Worm (Caenorhabditis elegans) whole organism, early embryonic: Measurements from ENCODE around the gene C01G10.1.

ENCODE experiments used
- B0310.2 ChIP-seq: sonication (generic microtip); optimal IDR thresholded peaks from 2 replicates; lab custom pipeline; 2016; ENCODE audit warnings: mild to moderate bottlenecking, missing genetic modification characterization, missing compliant biosample characterization
- F13C5.2 ChIP-seq: sonication (generic microtip); optimal IDR thresholded peaks from 2 replicates; lab custom pipeline; 2017; ENCODE audit warnings: mild to moderate bottlenecking, missing genetic modification characterization, inconsistent platforms, missing compliant biosample characterization
- aly-1 ChIP-seq: sonication (generic microtip); optimal IDR thresholded peaks from 2 replicates; lab custom pipeline; 2016; ENCODE audit warnings: missing genetic modification characterization, missing compliant biosample characterization
- ama-1 ChIP-seq: fragments of 150-350 bp; optimal IDR thresholded peaks from 2 replicates; lab custom pipeline; 2014
- ceh-13 ChIP-seq: fragments of 200-800 bp; sonication (Bioruptor generic); optimal IDR thresholded peaks from 2 replicates; lab custom pipeline; 2018; ENCODE audit warnings: mild to moderate bottlenecking, missing genetic modification characterization, missing compliant biosample characterization
- ceh-36 ChIP-seq: sonication (generic microtip); optimal IDR thresholded peaks from 2 replicates; lab custom pipeline; 2016; ENCODE audit warnings: missing genetic modification characterization, inconsistent platforms, missing compliant biosample characterization
- ets-7 ChIP-seq: sonication (generic microtip); optimal IDR thresholded peaks from 2 replicates; lab custom pipeline; 2016; ENCODE audit warnings: missing genotype, missing genetic modification characterization, missing compliant biosample characterization
- flt-1 ChIP-seq: fragments of 200-800 bp; sonication (Bioruptor generic); IDR thresholded peaks from 2 replicates; pipeline ENCODE4 v1.3.6; 2022; ENCODE audit warnings: missing genetic modification characterization, missing compliant biosample characterization
- hmbx-1 ChIP-seq: sonication (generic microtip); optimal IDR thresholded peaks from 2 replicates; lab custom pipeline; 2016; ENCODE audit warnings: mild to moderate bottlenecking, missing genetic modification characterization, missing compliant biosample characterization
- hmg-4 ChIP-seq: fragments of 200-800 bp; sonication (Bioruptor generic); optimal IDR thresholded peaks from 2 replicates; lab custom pipeline; 2018; ENCODE audit warnings: mild to moderate bottlenecking, missing genetic modification characterization, missing compliant biosample characterization
- hnd-1 ChIP-seq: sonication (generic microtip); optimal IDR thresholded peaks from 2 replicates; lab custom pipeline; 2016; ENCODE audit warnings: missing genetic modification characterization, missing compliant biosample characterization
- pes-1 ChIP-seq: fragments of 200-800 bp; sonication (Bioruptor generic); IDR thresholded peaks from 2 replicates; pipeline ENCODE4 v1.3.6; 2022; ENCODE audit warnings: missing genetic modification reagents, missing genetic modification characterization, missing compliant biosample characterization
- scrt-1 ChIP-seq: fragments of 200-800 bp; sonication (Bioruptor generic); IDR thresholded peaks from 2 replicates; pipeline ENCODE4 v1.3.6; 2022; ENCODE audit warnings: missing genetic modification characterization, missing compliant biosample characterization
- sea-1 ChIP-seq: fragments of 200-800 bp; sonication (Bioruptor generic); conservative IDR thresholded peaks from 2 replicates; pipeline ENCODE4 v1.3.6; 2022; ENCODE audit warnings: missing genetic modification characterization, missing compliant biosample characterization
- tbx-11 ChIP-seq: fragments of 200-800 bp; sonication (Bioruptor generic); IDR thresholded peaks from 2 replicates; pipeline ENCODE4 v1.3.6; 2022; ENCODE audit warnings: missing genetic modification characterization, missing compliant biosample characterization
- tbx-37 ChIP-seq: fragments of 200-800 bp; sonication (Bioruptor generic); conservative IDR thresholded peaks from 2 replicates; pipeline ENCODE4 v1.3.6; 2022; ENCODE audit warnings: missing genetic modification reagents, missing genetic modification characterization, missing compliant biosample characterization
- tra-4 ChIP-seq: sonication (generic microtip); optimal IDR thresholded peaks from 2 replicates; lab custom pipeline; 2017; ENCODE audit warnings: missing genetic modification characterization, missing compliant biosample characterization

Gene C01G10.1

ce11 chrV:15058423-15058822 is 41.1 kb upstream of the C01G10.1 start:
- no peak for TF ChIP-seq aly-1 (tag; lab: Kevin White, UChicago)
- TF ChIP-seq tra-4 (tag; lab: Kevin White, UChicago), result no peak
- no peak for TF ChIP-seq hmbx-1 (tag; lab: Kevin White, UChicago)
- TF ChIP-seq F13C5.2 (tag; lab: Kevin White, UChicago), result no peak

- TF ChIP-seq ets-7 (no peak), ceh-13 (no peak), tbx-37 (GFP tag; lab: Robert Waterston, UW) (no peak), hmg-4 (GFP tag; lab: Kevin White, UChicago) (no peak), tbx-11 (GFP tag; lab: Robert Waterston, UW) (no peak), B0310.2 (tag; lab: Kevin White, UChicago) (no peak), hmbx-1 (tag; lab: Kevin White, UChicago) (no peak), ceh-36 (tag; lab: Kevin White, UChicago) (no peak), hnd-1 (tag; lab: Kevin White, UChicago) (no peak), ama-1 (lab: Kevin White, UChicago) (no peak), scrt-1 (no peak), sea-1 (no peak), F13C5.2 (tag; lab: Kevin White, UChicago) (no peak)
Observed at ce11 chrV:15058965-15059364, 40.6 kb upstream of the C01G10.1 start.

ce11 chrV:15059534-15059933 is 40.0 kb upstream of the C01G10.1 start, which contains the start of the genes mcm-3 and C25D7.15:
Gene mcm-3 (minus strand): TSS chrV:15059599.
Gene C25D7.15 (plus strand): TSS chrV:15059808.
- TF ChIP-seq tbx-37 (GFP tag; lab: Robert Waterston, UW) (no peak), ama-1 (lab: Kevin White, UChicago) (no peak), ets-7 (no peak), scrt-1 (no peak), B0310.2 (tag; lab: Kevin White, UChicago) (no peak), pes-1 (GFP tag; lab: Robert Waterston, UW) (no peak), ceh-36 (tag; lab: Kevin White, UChicago) (no peak), F13C5.2 (tag; lab: Kevin White, UChicago) (no peak), ceh-13 (no peak), hmg-4 (GFP tag; lab: Kevin White, UChicago) (no peak), hmbx-1 (tag; lab: Kevin White, UChicago) (no peak), sea-1 (no peak), hnd-1 (tag; lab: Kevin White, UChicago) (no peak), tra-4 (tag; lab: Kevin White, UChicago) (no peak)

- TF ChIP-seq ets-7 (no peak), ceh-36 (tag; lab: Kevin White, UChicago) (no peak), hmbx-1 (tag; lab: Kevin White, UChicago) (no peak), sea-1 (no peak), flt-1 (no peak), tbx-11 (GFP tag; lab: Robert Waterston, UW) (no peak)
Observed at ce11 chrV:15060595-15060994, 39.0 kb upstream of the C01G10.1 start.

- TF ChIP-seq flt-1 (no peak), hnd-1 (tag; lab: Kevin White, UChicago) (no peak), ama-1 (lab: Kevin White, UChicago) (no peak), aly-1 (tag; lab: Kevin White, UChicago) (no peak), B0310.2 (tag; lab: Kevin White, UChicago) (no peak), hmg-4 (GFP tag; lab: Kevin White, UChicago) (no peak), ceh-36 (tag; lab: Kevin White, UChicago) (no peak), hmbx-1 (tag; lab: Kevin White, UChicago) (no peak), F13C5.2 (tag; lab: Kevin White, UChicago) (no peak), ets-7 (no peak), pes-1 (GFP tag; lab: Robert Waterston, UW) (no peak)
Observed at ce11 chrV:15063987-15064386, 35.6 kb upstream of the C01G10.1 start, which contains the start of gene rap-2. Gene rap-2 (minus strand): TSS chrV:15064087.

ce11 chrV:15065068-15065744 is 34.3 kb upstream of the C01G10.1 start, which contains the start of gene C25D7.9:
Gene C25D7.9 (plus strand): TSS chrV:15065135.
- peak; percentile 75 for TF ChIP-seq hmg-4 (GFP tag; lab: Kevin White, UChicago)
- peak; percentile 75 for TF ChIP-seq F13C5.2 (tag; lab: Kevin White, UChicago)
- TF ChIP-seq hmbx-1 (tag; lab: Kevin White, UChicago), result no peak
- TF ChIP-seq flt-1, result no peak
- no peak for TF ChIP-seq tbx-11 (GFP tag; lab: Robert Waterston, UW)

- no peak for TF ChIP-seq ets-7
- TF ChIP-seq scrt-1, result no peak
- TF ChIP-seq aly-1 (tag; lab: Kevin White, UChicago), result no peak
- TF ChIP-seq pes-1 (GFP tag; lab: Robert Waterston, UW), result no peak
- no peak for TF ChIP-seq B0310.2 (tag; lab: Kevin White, UChicago)
- no peak for TF ChIP-seq tra-4 (tag; lab: Kevin White, UChicago)
- TF ChIP-seq hnd-1 (tag; lab: Kevin White, UChicago), result no peak
Observed at ce11 chrV:15065837-15066348, 33.7 kb upstream of the C01G10.1 start, which contains the start of gene otub-1. Gene otub-1 (plus strand): TSS chrV:15066298.

ce11 chrV:15067165-15067564 is 32.4 kb upstream of the C01G10.1 start, which contains the start of gene C25D7.10:
Gene C25D7.10 (plus strand): TSS chrV:15067465.
- no peak for TF ChIP-seq B0310.2 (tag; lab: Kevin White, UChicago)
- no peak for TF ChIP-seq tra-4 (tag; lab: Kevin White, UChicago)
- TF ChIP-seq hnd-1 (tag; lab: Kevin White, UChicago), result no peak
- TF ChIP-seq flt-1, result no peak
- no peak for TF ChIP-seq scrt-1
